Worm (Caenorhabditis elegans) whole organism, midembryonic: Measurements from ENCODE around the gene F28A10.4.
"Not testable (repeated sequence)": the region's sequence is repeated elsewhere in the genome, so short reads cannot be mapped to it uniquely, and the experiment has no call there.

ENCODE experiments used
- T22C8.4 ChIP-seq: fragments of 200-800 bp; sonication (Bioruptor generic); IDR thresholded peaks from 2 replicates; pipeline ENCODE4 v1.3.6; 2022; ENCODE audit warnings: missing genetic modification characterization, missing compliant biosample characterization
- cog-1 ChIP-seq: sonication (generic microtip); optimal IDR thresholded peaks from 2 replicates; lab custom pipeline; 2016; ENCODE audit warnings: missing genetic modification characterization, missing compliant biosample characterization
- flt-1 ChIP-seq: fragments of 200-800 bp; sonication (Bioruptor generic); IDR thresholded peaks from 2 replicates; pipeline ENCODE4 v1.3.6; 2022; ENCODE audit warnings: missing genetic modification characterization, missing compliant biosample characterization
- klf-2 ChIP-seq: fragments of 200-800 bp; sonication (Bioruptor generic); conservative IDR thresholded peaks from 2 replicates; pipeline ENCODE4 v1.3.6; 2022; ENCODE audit warnings: missing genetic modification reagents, missing genetic modification characterization, missing compliant biosample characterization
- med-1 ChIP-seq: sonication (generic microtip); optimal IDR thresholded peaks from 2 replicates; lab custom pipeline; 2017; ENCODE audit warnings: missing genetic modification characterization, mild to moderate bottlenecking, missing compliant biosample characterization, antibody characterized with exemption, missing genetic modification reagents; ENCODE audit not compliant: insufficient read depth
- ref-1 ChIP-seq: fragments of 200-800 bp; sonication (Bioruptor generic); conservative IDR thresholded peaks from 2 replicates; pipeline ENCODE4 v1.3.6; 2022; ENCODE audit warnings: missing genetic modification reagents, missing genetic modification characterization, missing compliant biosample characterization
- tab-1 ChIP-seq: fragments of 200-800 bp; sonication (Bioruptor generic); IDR thresholded peaks from 2 replicates; pipeline ENCODE4 v1.3.6; 2022; ENCODE audit warnings: missing genetic modification characterization, missing compliant biosample characterization
- ztf-23 ChIP-seq: fragments of 200-800 bp; sonication (Bioruptor generic); IDR thresholded peaks from 2 replicates; pipeline ENCODE4 v1.3.6; 2022; ENCODE audit warnings: missing genetic modification reagents, missing genetic modification characterization, missing compliant biosample characterization
- ztf-29 ChIP-seq: fragments of 200-800 bp; sonication (Bioruptor generic); IDR thresholded peaks from 2 replicates; pipeline ENCODE4 v1.3.6; 2022; ENCODE audit warnings: missing genetic modification reagents, missing genetic modification characterization, missing compliant biosample characterization

F28A10.4 gene

DNA sequence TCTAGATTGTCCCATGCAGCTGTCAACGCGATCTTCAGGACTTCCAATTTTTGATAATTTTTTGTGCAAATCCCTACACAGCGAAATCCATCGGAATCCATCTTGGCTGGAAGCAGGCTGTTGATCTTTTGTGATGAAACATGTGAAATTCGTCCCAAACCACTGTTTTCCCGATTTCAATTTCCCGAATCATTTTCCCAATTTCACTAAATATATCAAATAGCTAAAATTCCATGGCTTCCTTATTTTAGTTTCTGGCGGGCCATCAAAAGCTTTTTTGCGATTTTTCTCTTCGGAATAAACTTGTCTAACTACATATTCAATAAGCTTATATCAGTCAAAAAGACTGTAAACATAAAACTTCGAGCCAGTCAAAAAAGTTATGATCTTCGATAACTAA is 22.6 kb upstream of the F28A10.4 start, which contains the start of gene F46F5.8:
F46F5.8 (minus strand) TSS at position 101 of the 400 bp plus-strand sequence.
- TF ChIP-seq tab-1 (GFP tag; lab: Robert Waterston, UW) (no peak), T22C8.4 (GFP tag; lab: Robert Waterston, UW) (no peak), ztf-23 (GFP tag; lab: Robert Waterston, UW) (no peak), klf-2 (no peak), cog-1 (tag; lab: Kevin White, UChicago) (no peak), ztf-29 (no peak), ref-1 (GFP tag; lab: Robert Waterston, UW) (no peak), med-1 (GFP tag; lab: Kevin White, UChicago) (no peak), flt-1 (GFP tag; lab: Robert Waterston, UW) (no peak)

- not testable (repeated sequence) for TF ChIP-seq tab-1 (GFP tag; lab: Robert Waterston, UW); T22C8.4 (GFP tag; lab: Robert Waterston, UW); cog-1 (tag; lab: Kevin White, UChicago)
Measured at ce11 chrII:822730-823129, 21.3 kb upstream of the F28A10.4 start, which contains the start of gene msrp-4. Gene msrp-4 (minus strand): TSS chrII:822830.

- TF ChIP-seq klf-2 (no peak), ref-1 (GFP tag; lab: Robert Waterston, UW) (no peak), T22C8.4 (GFP tag; lab: Robert Waterston, UW) (no peak), tab-1 (GFP tag; lab: Robert Waterston, UW) (no peak), ztf-29 (no peak), flt-1 (GFP tag; lab: Robert Waterston, UW) (no peak), med-1 (GFP tag; lab: Kevin White, UChicago) (no peak), ztf-23 (GFP tag; lab: Robert Waterston, UW) (no peak), cog-1 (tag; lab: Kevin White, UChicago) (no peak)
Measured at ce11 chrII:823529-823928, 20.5 kb upstream of the F28A10.4 start, which contains the start of gene F46F5.10. Gene F46F5.10 (plus strand): TSS chrII:823829.

DNA sequence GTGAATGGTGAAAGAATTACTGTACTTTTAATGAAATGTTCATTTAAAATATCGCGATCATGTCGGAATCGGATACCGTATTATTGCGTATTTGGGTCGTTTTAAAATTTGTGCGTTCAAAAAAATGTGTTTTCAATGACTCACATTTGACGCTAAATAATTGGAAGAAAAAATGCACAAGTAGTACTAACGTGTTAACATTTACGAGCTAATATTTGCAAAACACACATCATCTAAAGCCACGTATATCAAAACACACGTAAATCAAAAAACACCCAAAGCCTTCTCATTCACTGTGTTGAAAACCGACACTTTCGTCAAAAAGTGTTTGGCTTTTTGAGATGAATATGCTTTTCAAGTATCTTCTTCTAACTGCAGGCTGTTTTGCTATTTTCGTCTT is 18.6 kb upstream of the F28A10.4 start, which contains the start of gene F28A10.1:
F28A10.1 (plus strand) TSS at position 301 of the 400 bp plus-strand sequence.
- TF ChIP-seq ztf-29 (no peak), flt-1 (GFP tag; lab: Robert Waterston, UW) (no peak), ztf-23 (GFP tag; lab: Robert Waterston, UW) (no peak), med-1 (GFP tag; lab: Kevin White, UChicago) (no peak), ref-1 (GFP tag; lab: Robert Waterston, UW) (no peak), klf-2 (no peak), T22C8.4 (GFP tag; lab: Robert Waterston, UW) (no peak), cog-1 (tag; lab: Kevin White, UChicago) (no peak), tab-1 (GFP tag; lab: Robert Waterston, UW) (no peak)

DNA sequence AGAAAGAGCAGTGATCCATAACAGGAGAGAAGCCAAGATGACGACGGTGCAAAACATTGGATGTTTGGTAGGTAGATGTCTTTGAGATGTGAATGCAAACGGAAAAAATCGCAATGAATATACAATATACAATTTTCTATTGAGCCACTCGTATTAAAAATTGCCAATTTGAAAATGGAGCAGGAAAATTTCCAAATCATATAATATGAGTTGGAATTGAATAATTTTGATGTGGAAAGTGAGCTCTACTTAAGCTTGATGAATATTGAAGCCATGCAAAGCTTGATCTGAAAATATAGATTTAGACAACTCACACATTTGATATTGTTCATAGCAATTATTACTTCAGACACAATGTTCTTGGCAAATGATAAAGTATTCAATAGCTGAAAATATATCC is 5.7 kb upstream of the F28A10.4 start, which contains the start of gene F28A10.8:
F28A10.8 (minus strand) TSS at position 101 of the 400 bp plus-strand sequence.
- no peak for TF ChIP-seq ztf-23 (GFP tag; lab: Robert Waterston, UW)
- no peak for TF ChIP-seq klf-2
- no peak for TF ChIP-seq T22C8.4 (GFP tag; lab: Robert Waterston, UW)
- TF ChIP-seq ref-1 (GFP tag; lab: Robert Waterston, UW) = no peak
- TF ChIP-seq med-1 (GFP tag; lab: Kevin White, UChicago) = no peak

DNA sequence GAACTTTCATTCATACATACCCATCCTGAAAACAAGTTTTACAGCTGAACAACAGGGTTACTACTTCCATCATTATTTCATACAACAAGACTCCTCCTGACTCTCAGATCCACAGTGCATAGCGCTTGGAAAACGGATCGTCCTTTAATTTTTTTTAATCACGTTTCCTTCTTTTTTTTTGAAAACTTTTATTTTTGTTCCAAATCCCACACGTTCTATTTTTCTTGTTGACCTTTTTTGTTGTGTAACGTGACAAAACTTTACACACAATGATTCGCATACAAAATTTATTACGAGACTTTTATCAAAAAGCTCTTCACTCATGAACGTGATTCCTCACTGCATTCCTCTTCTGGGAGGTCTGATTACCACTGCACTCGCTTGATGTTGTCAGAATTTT is 3.9 kb upstream of the F28A10.4 start, which contains the start of gene clc-33:
clc-33 (plus strand) TSS at position 301 of the 400 bp plus-strand sequence.
- TF ChIP-seq cog-1 (tag; lab: Kevin White, UChicago) = no peak
- TF ChIP-seq med-1 (GFP tag; lab: Kevin White, UChicago) = no peak
- no peak for TF ChIP-seq T22C8.4 (GFP tag; lab: Robert Waterston, UW)
- TF ChIP-seq ztf-29 = no peak
- TF ChIP-seq klf-2 = no peak
- no peak for TF ChIP-seq ztf-23 (GFP tag; lab: Robert Waterston, UW)
- TF ChIP-seq ref-1 (GFP tag; lab: Robert Waterston, UW) = no peak
- TF ChIP-seq tab-1 (GFP tag; lab: Robert Waterston, UW) = no peak
- no peak for TF ChIP-seq flt-1 (GFP tag; lab: Robert Waterston, UW)

ce11 chrII:845618-846017 is 1.5 kb downstream of the F28A10.4 start, which contains the start of gene F28A10.7:
Gene F28A10.7 (minus strand): TSS chrII:845718.
- TF ChIP-seq ztf-23 (GFP tag; lab: Robert Waterston, UW) = no peak
- TF ChIP-seq T22C8.4 (GFP tag; lab: Robert Waterston, UW) = no peak
- no peak for TF ChIP-seq klf-2
- no peak for TF ChIP-seq ref-1 (GFP tag; lab: Robert Waterston, UW)
- no peak for TF ChIP-seq tab-1 (GFP tag; lab: Robert Waterston, UW)
- no peak for TF ChIP-seq flt-1 (GFP tag; lab: Robert Waterston, UW)
- TF ChIP-seq med-1 (GFP tag; lab: Kevin White, UChicago) = no peak
- no peak for TF ChIP-seq ztf-29
- TF ChIP-seq cog-1 (tag; lab: Kevin White, UChicago) = no peak

DNA sequence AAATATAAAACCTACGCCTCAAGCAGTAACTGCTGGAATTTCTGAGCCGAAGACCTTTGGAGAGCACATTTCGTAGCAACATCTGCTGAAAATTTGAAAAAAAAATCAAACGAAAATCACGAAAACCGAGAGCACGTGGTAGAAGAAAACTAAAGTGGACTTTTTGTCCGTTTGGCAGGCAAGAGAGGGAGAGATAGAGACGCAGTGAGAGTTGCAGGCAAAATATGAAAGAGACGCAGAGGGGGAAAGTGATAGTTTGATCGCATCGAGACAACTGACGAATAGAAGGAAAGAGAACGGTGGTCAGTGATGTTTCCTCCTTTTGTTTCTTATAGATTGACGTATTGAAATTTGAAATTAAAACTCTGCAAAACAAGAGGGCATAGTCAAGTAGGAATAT is 4.4 kb downstream of the F28A10.4 start, which contains the start of the genes acdh-9 and F28A10.13:
acdh-9 (minus strand) TSS at position 85 of the 400 bp plus-strand sequence.
F28A10.13 (plus strand) TSS at position 294 of the 400 bp plus-strand sequence.
- no peak for TF ChIP-seq T22C8.4 (GFP tag; lab: Robert Waterston, UW)
- no peak for TF ChIP-seq med-1 (GFP tag; lab: Kevin White, UChicago)
- no peak for TF ChIP-seq flt-1 (GFP tag; lab: Robert Waterston, UW)
- no peak for TF ChIP-seq tab-1 (GFP tag; lab: Robert Waterston, UW)
- no peak for TF ChIP-seq ref-1 (GFP tag; lab: Robert Waterston, UW)
- no peak for TF ChIP-seq cog-1 (tag; lab: Kevin White, UChicago)
- no peak for TF ChIP-seq ztf-29
- no peak for TF ChIP-seq ztf-23 (GFP tag; lab: Robert Waterston, UW)

- TF ChIP-seq ztf-23 (GFP tag; lab: Robert Waterston, UW); ztf-29; flt-1 (GFP tag; lab: Robert Waterston, UW): not testable (repeated sequence)
Measured at ce11 chrII:850567-850966, 6.5 kb downstream of the F28A10.4 start, which contains the start of gene F28A10.5. Gene F28A10.5 (minus strand): TSS chrII:850667.
